Worm (Caenorhabditis elegans): Measurements from ENCODE around the gene F26A10.2.

The F26A10.2 gene

ce11 chrX:7651219-7651958, 6.2 kb upstream of the F26A10.2 start:
- TF ChIP-seq pha-2 (tag; optimal IDR thresholded peaks at IDR 0.05): peak; percentile 13
- TF ChIP-seq ceh-31 (tag; optimal IDR thresholded peaks at IDR 0.05): peak; percentile 68
- TF ChIP-seq unc-55 (GFP tag; optimal IDR thresholded peaks at IDR 0.05): peak; percentile 0
- peak; percentile 69 for TF ChIP-seq syd-9 (tag; optimal IDR thresholded peaks at IDR 0.05)
- peak; percentile 63 for TF ChIP-seq hlh-6 (tag; optimal IDR thresholded peaks at IDR 0.05)
- peak; percentile 37 for TF ChIP-seq ceh-2 (tag; optimal IDR thresholded peaks at IDR 0.05)
- peak; percentile 17 for TF ChIP-seq hlh-30 (tag; optimal IDR thresholded peaks at IDR 0.05; ENCODE audit: insufficient read depth)
- TF ChIP-seq tbx-2 (tag; optimal IDR thresholded peaks at IDR 0.05): peak; percentile 44
- peak; percentile 45 for TF ChIP-seq F13H6.1 (tag; optimal IDR thresholded peaks at IDR 0.05)
- TF ChIP-seq unc-42 (tag; optimal IDR thresholded peaks at IDR 0.05): peak; percentile 49
- TF ChIP-seq nfya-1 (tag; optimal IDR thresholded peaks at IDR 0.05): peak; percentile 51
- TF ChIP-seq ceh-14 (tag; optimal IDR thresholded peaks at IDR 0.05): peak; percentile 51
- TF ChIP-seq lim-6 (tag; optimal IDR thresholded peaks at IDR 0.05): peak; percentile 24
- TF ChIP-seq ztf-16 (tag; optimal IDR thresholded peaks at IDR 0.05): no peak
- no peak for TF ChIP-seq fkh-6 (tag; optimal IDR thresholded peaks at IDR 0.05)
- peak; percentile 78 for TF ChIP-seq ceh-34 (tag; optimal IDR thresholded peaks at IDR 0.05)
- TF ChIP-seq fkh-10 (GFP tag; optimal IDR thresholded peaks at IDR 0.05): peak; percentile 5
- TF ChIP-seq ceh-19 (GFP tag; optimal IDR thresholded peaks at IDR 0.05): peak; percentile 64
- TF ChIP-seq pha-4 (tag; optimal IDR thresholded peaks at IDR 0.05): no peak
- TF ChIP-seq dmd-4 (tag; optimal IDR thresholded peaks at IDR 0.05; ENCODE audit: borderline replicate concordance): peak; percentile 10
- TF ChIP-seq rnt-1 (tag; optimal IDR thresholded peaks at IDR 0.05): peak; percentile 39
- no peak for TF ChIP-seq hlh-15 (tag; optimal IDR thresholded peaks at IDR 0.05)
- TF ChIP-seq ceh-18 (tag; optimal IDR thresholded peaks at IDR 0.05): peak; percentile 38
- TF ChIP-seq ceh-30 (tag; optimal IDR thresholded peaks at IDR 0.05): no peak
- no peak for TF ChIP-seq gmeb-2 (tag; optimal IDR thresholded peaks at IDR 0.05)
- no peak for TF ChIP-seq elt-4 (tag; optimal IDR thresholded peaks at IDR 0.05)
- TF ChIP-seq sdc-2 (tag; optimal IDR thresholded peaks at IDR 0.05): peak; percentile 70
- TF ChIP-seq unc-3 (GFP tag; conservative IDR thresholded peaks at IDR 0.05): 0 out of 2 replicates have a peak, but pooled peaks have one; percentile 15
- no peak for TF ChIP-seq unc-3 (tag; optimal IDR thresholded peaks at IDR 0.05)

ce11 chrX:7640811-7641210, 4.4 kb downstream of the F26A10.2 start:
- no peak for TF ChIP-seq ceh-9 (tag; optimal IDR thresholded peaks at IDR 0.05)
- no peak for TF ChIP-seq pat-9 (tag; optimal IDR thresholded peaks at IDR 0.05)
- no peak for TF ChIP-seq zip-5 (tag; optimal IDR thresholded peaks at IDR 0.05)
- TF ChIP-seq fkh-6 (tag; optimal IDR thresholded peaks at IDR 0.05): no peak
- no peak for TF ChIP-seq ceh-6 (GFP tag; optimal IDR thresholded peaks at IDR 0.05)
- TF ChIP-seq che-1 (tag; optimal IDR thresholded peaks at IDR 0.05): no peak
- TF ChIP-seq unc-55 (GFP tag; optimal IDR thresholded peaks at IDR 0.05): no peak
- no peak for TF ChIP-seq C38D4.7 (GFP tag; optimal IDR thresholded peaks at IDR 0.05)
- no peak for TF ChIP-seq Y22D7AL.16 (tag; optimal IDR thresholded peaks at IDR 0.05)
- TF ChIP-seq lim-6 (tag; optimal IDR thresholded peaks at IDR 0.05): no peak
- no peak for TF ChIP-seq elt-4 (tag; optimal IDR thresholded peaks at IDR 0.05)
- TF ChIP-seq ceh-34 (tag; optimal IDR thresholded peaks at IDR 0.05): no peak
- no peak for TF ChIP-seq K02D7.2 (tag; optimal IDR thresholded peaks at IDR 0.05)
- no peak for TF ChIP-seq ama-1 (optimal IDR thresholded peaks at IDR 0.05)

DNA sequence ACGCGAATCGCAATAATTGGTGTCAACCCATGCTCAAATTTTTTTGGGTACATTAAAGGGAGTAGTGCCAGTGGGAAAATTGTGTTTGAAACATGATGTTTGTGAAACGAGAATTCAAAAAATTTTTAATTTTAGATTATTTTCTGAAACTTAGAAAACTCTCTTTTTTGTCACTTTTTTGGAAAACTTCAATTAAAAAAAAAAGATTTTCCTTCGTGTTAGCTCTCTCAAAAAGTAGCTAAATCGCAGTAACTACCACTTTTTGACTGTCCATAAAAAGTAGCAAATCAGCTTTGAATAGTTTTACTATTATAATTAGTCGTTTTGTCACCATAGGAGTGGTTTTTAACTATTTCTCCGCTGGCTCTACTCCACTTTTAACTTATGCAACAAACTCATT, 4.8 kb downstream of the F26A10.2 start:
- TF ChIP-seq fkh-6 (tag; optimal IDR thresholded peaks at IDR 0.05) (no peak), pag-3 (tag; optimal IDR thresholded peaks at IDR 0.05; ENCODE audit: borderline replicate concordance) (no peak), unc-55 (GFP tag; optimal IDR thresholded peaks at IDR 0.05) (no peak), K02D7.2 (tag; optimal IDR thresholded peaks at IDR 0.05) (no peak), rnt-1 (tag; optimal IDR thresholded peaks at IDR 0.05) (no peak), sdc-2 (tag; optimal IDR thresholded peaks at IDR 0.05) (no peak)

Measured in whole organism, late embryonic.